Fruit fly (Drosophila melanogaster): ENCODE measurements around the gene CG8064.

CG8064 gene

DNA sequence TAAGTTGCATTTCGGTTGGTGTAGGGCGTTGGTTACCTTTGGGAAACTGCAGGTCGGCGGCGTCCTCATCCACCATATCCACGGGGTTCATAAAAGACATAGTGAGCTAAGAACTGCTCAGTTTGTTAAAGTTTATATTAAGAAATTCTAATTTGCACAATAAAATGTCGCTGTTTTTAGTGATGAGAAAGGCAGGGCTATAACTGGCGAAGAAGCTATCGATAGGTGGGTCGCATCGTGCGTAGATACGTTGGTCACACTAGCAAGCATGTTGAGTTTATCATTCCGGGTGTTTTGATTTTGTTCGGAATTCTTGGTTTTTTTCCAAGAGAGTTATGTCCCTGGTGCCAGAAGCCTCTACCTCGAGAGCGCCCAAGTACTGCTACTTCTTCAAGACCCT is 28.2 kb upstream of the CG8064 start, which contains the start of the genes Ada2a, Polr2D, Tgs1 and moi (continued):
- TF ChIP-seq stwl (tag; optimal IDR thresholded peaks at IDR 0.05) (peak; percentile 49), CG4360 (GFP tag; IDR thresholded peaks at IDR 0.05) (no peak), H2.0 (GFP tag; IDR thresholded peaks at IDR 0.05) (no peak), CG12744 (GFP tag; optimal IDR thresholded peaks at IDR 0.05) (no peak), wek (GFP tag; optimal IDR thresholded peaks at IDR 0.05) (no peak), ems (GFP tag; optimal IDR thresholded peaks at IDR 0.05) (no peak), CG11560 (tag; IDR thresholded peaks at IDR 0.05) (no peak), Dek (tag; optimal IDR thresholded peaks at IDR 0.05) (no peak), CG31365 (tag; optimal IDR thresholded peaks at IDR 0.05) (no peak), insv (GFP tag; optimal IDR thresholded peaks at IDR 0.05) (no peak), Bgb (GFP tag; IDR thresholded peaks at IDR 0.05; ENCODE audit: partially characterized antibody) (peak; percentile 79), Hr39 (optimal IDR thresholded peaks at IDR 0.05) (no peak), Usf (GFP tag; optimal IDR thresholded peaks at IDR 0.05) (no peak), danr (GFP tag; IDR thresholded peaks at IDR 0.05) (no peak), pita (GFP tag; optimal IDR thresholded peaks at IDR 0.05) (no peak), CG13123 (GFP tag; optimal IDR thresholded peaks at IDR 0.05) (no peak), eyg (GFP tag; optimal IDR thresholded peaks at IDR 0.05) (no peak), CG18619 (GFP tag; optimal IDR thresholded peaks at IDR 0.05) (no peak), CG12071 (GFP tag; optimal IDR thresholded peaks at IDR 0.05) (no peak), sisA (GFP tag; IDR thresholded peaks at IDR 0.05) (no peak), E2f2 (GFP tag; IDR thresholded peaks at IDR 0.05) (peak; percentile 79), dpn (GFP tag; optimal IDR thresholded peaks at IDR 0.05) (no peak), CG7786 (GFP tag; optimal IDR thresholded peaks at IDR 0.05) (no peak), dm (GFP tag; optimal IDR thresholded peaks at IDR 0.05) (peak; percentile 55), ttk (GFP tag; IDR thresholded peaks at IDR 0.05) (no peak), CG3838 (GFP tag; optimal IDR thresholded peaks at IDR 0.05) (no peak), chinmo (GFP tag; IDR thresholded peaks at IDR 0.05; ENCODE audit: partially characterized antibody) (0 out of 4 replicates have a peak, but pooled peaks have one; percentile 73), bbx (GFP tag; IDR thresholded peaks at IDR 0.05; ENCODE audit: partially characterized antibody) (peak; percentile 82), CG10147 (GFP tag; optimal IDR thresholded peaks at IDR 0.05) (no peak), CG8290 (GFP tag; optimal IDR thresholded peaks at IDR 0.05) (no peak), CG8290 (tag; optimal IDR thresholded peaks at IDR 0.05) (no peak), lbe (GFP tag; optimal IDR thresholded peaks at IDR 0.05) (no peak), ash1 (GFP tag; optimal IDR thresholded peaks at IDR 0.05) (no peak), CG15479 (GFP tag; optimal IDR thresholded peaks at IDR 0.05) (peak; percentile 64), ci (GFP tag; IDR thresholded peaks at IDR 0.05) (no peak), CG9727 (GFP tag; optimal IDR thresholded peaks at IDR 0.05) (no peak), Dfd (GFP tag; optimal IDR thresholded peaks at IDR 0.05) (no peak), bab2 (GFP tag; optimal IDR thresholded peaks at IDR 0.05) (no peak), CG12104 (GFP tag; optimal IDR thresholded peaks at IDR 0.05) (no peak), pzg (GFP tag; optimal IDR thresholded peaks at IDR 0.05) (peak; percentile 72), emc (GFP tag; optimal IDR thresholded peaks at IDR 0.05) (no peak), pb (GFP tag; optimal IDR thresholded peaks at IDR 0.05) (no peak), CG4328 (GFP tag; optimal IDR thresholded peaks at IDR 0.05) (no peak), CG3726 (GFP tag; IDR thresholded peaks at IDR 0.05) (no peak), CG1024 (GFP tag; IDR thresholded peaks at IDR 0.05) (no peak), CG42726 (GFP tag; IDR thresholded peaks at IDR 0.05; ENCODE audit: partially characterized antibody) (peak; percentile 73), CG3065 (GFP tag; optimal IDR thresholded peaks at IDR 0.05) (no peak), CG6175 (GFP tag; IDR thresholded peaks at IDR 0.05) (no peak), CG7357 (GFP tag; IDR thresholded peaks at IDR 0.05) (no peak), sqz (GFP tag; optimal IDR thresholded peaks at IDR 0.05) (no peak), grn (GFP tag; optimal IDR thresholded peaks at IDR 0.05) (no peak), YL-1 (GFP tag; optimal IDR thresholded peaks at IDR 0.05) (peak; percentile 44), Bteb2 (GFP tag; optimal IDR thresholded peaks at IDR 0.05) (no peak)

Measured in whole organism, embryonic.